Worm (Caenorhabditis elegans) whole organism, L1 larva: ENCODE measurements around the gene F17A9.5.

Experiments
- C34B4.2 ChIP-seq: sonication (generic microtip); optimal IDR thresholded peaks from 2 replicates; lab custom pipeline; 2017; ENCODE audit warnings: mild to moderate bottlenecking, missing genetic modification characterization, missing compliant biosample characterization
- ama-1 ChIP-seq: fragments of 150-350 bp; optimal IDR thresholded peaks from 2 replicates; lab custom pipeline; 2014
- blmp-1 ChIP-seq: fragments of 150-350 bp; optimal IDR thresholded peaks from 2 replicates; lab custom pipeline; 2014; ENCODE audit warnings: missing biosample characterization, missing genetic modification characterization
- ceh-63 ChIP-seq: fragments of 200-800 bp; sonication (Bioruptor generic); optimal IDR thresholded peaks from 2 replicates; lab custom pipeline; 2018; ENCODE audit warnings: mild to moderate bottlenecking, missing genetic modification characterization, missing compliant biosample characterization
- ceh-88 ChIP-seq: fragments of 200-800 bp; sonication (Bioruptor generic); IDR thresholded peaks from 2 replicates; pipeline ENCODE4 v1.3.6; 2022; ENCODE audit warnings: missing genetic modification characterization, missing compliant biosample characterization
- ceh-90 ChIP-seq: sonication (generic microtip); optimal IDR thresholded peaks from 2 replicates; lab custom pipeline; 2016; ENCODE audit warnings: missing genetic modification characterization, missing compliant biosample characterization
- ces-1 ChIP-seq: fragments of 150-350 bp; optimal IDR thresholded peaks from 2 replicates; lab custom pipeline; 2014; ENCODE audit warnings: missing biosample characterization, missing genetic modification reagents, missing genetic modification characterization
- dpl-1 ChIP-seq, 3 experiments: fragments of 150-350 bp in 2 of 3; sonication (generic microtip) in 1 of 3; optimal IDR thresholded peaks; 2 replicates each; lab custom pipeline; 2014 to 2017; ENCODE audit warnings: missing biosample characterization in 3 of 3, missing genetic modification characterization in 3 of 3, missing genetic modification reagents in 3 of 3
- dsc-1 ChIP-seq: sonication (generic microtip); optimal IDR thresholded peaks from 2 replicates; lab custom pipeline; 2016; ENCODE audit warnings: mild to moderate bottlenecking, missing genetic modification characterization, missing compliant biosample characterization
- efl-1 ChIP-seq, 4 experiments: fragments of 150-350 bp; optimal IDR thresholded peaks in 3 of 4; peaks in 1 of 4; 1 replicate in 1 of 4; 2 replicates in 3 of 4; lab custom pipeline; 2014; ENCODE audit warnings: missing biosample characterization in 2 of 4, missing genetic modification characterization in 2 of 4, missing genetic modification reagents in 2 of 4
- efl-3 ChIP-seq: fragments of 200-800 bp; sonication (Bioruptor generic); optimal IDR thresholded peaks from 2 replicates; lab custom pipeline; 2018; ENCODE audit warnings: mild to moderate bottlenecking, missing genetic modification characterization, missing compliant biosample characterization
- egl-13 ChIP-seq: sonication (generic microtip); optimal IDR thresholded peaks from 2 replicates; lab custom pipeline; 2016; ENCODE audit warnings: missing genotype, missing genetic modification reagents, missing genetic modification characterization, missing compliant biosample characterization
- egl-27 ChIP-seq, 2 experiments: fragments of 150-350 bp in 1 of 2; sonication (generic microtip); optimal IDR thresholded peaks; 3 replicates each; lab custom pipeline; 2017 to 2018; ENCODE audit warnings: missing biosample characterization in 2 of 2, missing genetic modification characterization in 2 of 2, missing genetic modification reagents in 2 of 2
- elt-2 ChIP-seq: sonication (generic microtip); optimal IDR thresholded peaks from 2 replicates; lab custom pipeline; 2016; ENCODE audit warnings: missing genetic modification characterization, mild to moderate bottlenecking, inconsistent platforms, missing compliant biosample characterization, missing genetic modification reagents
- elt-3 ChIP-seq, 6 experiments: fragments of 150-350 bp in 1 of 6; sonication (generic microtip); optimal IDR thresholded peaks; 2 replicates each; lab custom pipeline; 2017 to 2018; ENCODE audit warnings: missing biosample characterization in 6 of 6, missing genetic modification characterization in 6 of 6, inconsistent platforms in 1 of 6
- hlh-17 ChIP-seq: fragments of 200-800 bp; sonication (Bioruptor generic); optimal IDR thresholded peaks from 2 replicates; lab custom pipeline; 2018; ENCODE audit warnings: missing genetic modification characterization, mild to moderate bottlenecking, missing compliant biosample characterization, moderate library complexity, borderline replicate concordance
- hlh-4 ChIP-seq: sonication (generic microtip); optimal IDR thresholded peaks from 2 replicates; lab custom pipeline; 2016; ENCODE audit warnings: mild to moderate bottlenecking, missing genetic modification characterization, missing compliant biosample characterization
- hpl-2 ChIP-seq: fragments of 150-350 bp; optimal IDR thresholded peaks from 2 replicates; lab custom pipeline; 2014; ENCODE audit warnings: missing biosample characterization, missing genetic modification reagents, missing genetic modification characterization
- irx-1 ChIP-seq: sonication (generic microtip); optimal IDR thresholded peaks from 2 replicates; lab custom pipeline; 2016; ENCODE audit warnings: missing genetic modification characterization, missing compliant biosample characterization
- jun-1 ChIP-seq: fragments of 150-350 bp; optimal IDR thresholded peaks from 2 replicates; lab custom pipeline; 2014; ENCODE audit warnings: missing biosample characterization, missing genetic modification reagents, missing genetic modification characterization
- lin-13 ChIP-seq: fragments of 150-350 bp; optimal IDR thresholded peaks from 2 replicates; lab custom pipeline; 2014; ENCODE audit warnings: missing biosample characterization, missing genetic modification reagents, missing genetic modification characterization
- lin-14 ChIP-seq: fragments of 200-800 bp; sonication (Bioruptor generic); optimal IDR thresholded peaks from 2 replicates; lab custom pipeline; 2018; ENCODE audit warnings: mild to moderate bottlenecking, missing genetic modification characterization, moderate library complexity, missing compliant biosample characterization
- lin-15B ChIP-seq: fragments of 150-350 bp; sonication (generic microtip); optimal IDR thresholded peaks from 3 replicates; lab custom pipeline; 2014; ENCODE audit warnings: missing biosample characterization, missing genetic modification characterization
- lin-35 ChIP-seq, 2 experiments: fragments of 150-350 bp; optimal IDR thresholded peaks; 2 replicates each; lab custom pipeline; 2014; ENCODE audit warnings: missing biosample characterization in 2 of 2, missing genetic modification characterization in 2 of 2, missing genetic modification reagents in 2 of 2
- lsy-2 ChIP-seq, 2 experiments: fragments of 150-350 bp; optimal IDR thresholded peaks; 2 replicates each; lab custom pipeline; 2014; ENCODE audit warnings: missing biosample characterization in 2 of 2, missing genetic modification characterization in 2 of 2
- mab-9 ChIP-seq: fragments of 200-800 bp; sonication (Bioruptor generic); IDR thresholded peaks from 2 replicates; pipeline ENCODE4 v1.3.6; 2022; ENCODE audit warnings: missing genetic modification reagents, missing genetic modification characterization, missing compliant biosample characterization
- mef-2 ChIP-seq: fragments of 150-350 bp; optimal IDR thresholded peaks from 2 replicates; lab custom pipeline; 2014; ENCODE audit warnings: missing biosample characterization, missing genetic modification characterization
- nhr-11 ChIP-seq: fragments of 150-350 bp; optimal IDR thresholded peaks from 2 replicates; lab custom pipeline; 2014; ENCODE audit warnings: missing biosample characterization, missing genetic modification characterization
- nhr-19 ChIP-seq: fragments of 200-800 bp; sonication (Bioruptor generic); conservative IDR thresholded peaks from 2 replicates; pipeline ENCODE4 v1.3.6; 2022; ENCODE audit warnings: missing genetic modification characterization, missing compliant biosample characterization
- nhr-20 ChIP-seq: sonication (generic microtip); optimal IDR thresholded peaks from 2 replicates; lab custom pipeline; 2016; ENCODE audit warnings: mild to moderate bottlenecking, missing genetic modification characterization, missing compliant biosample characterization
- nhr-237 ChIP-seq: fragments of 150-350 bp; optimal IDR thresholded peaks from 2 replicates; lab custom pipeline; 2014; ENCODE audit warnings: missing biosample characterization, missing genetic modification characterization
- nhr-47 ChIP-seq: sonication (generic microtip); optimal IDR thresholded peaks from 2 replicates; lab custom pipeline; 2016; ENCODE audit warnings: mild to moderate bottlenecking, missing genetic modification characterization, moderate library complexity, missing compliant biosample characterization
- nhr-71 ChIP-seq: sonication (generic microtip); optimal IDR thresholded peaks from 2 replicates; lab custom pipeline; 2016; ENCODE audit warnings: mild to moderate bottlenecking, missing genetic modification characterization, moderate library complexity, missing compliant biosample characterization
- nhr-77 ChIP-seq: fragments of 150-350 bp; optimal IDR thresholded peaks from 2 replicates; lab custom pipeline; 2014; ENCODE audit warnings: missing biosample characterization, missing genetic modification characterization
- pag-3 ChIP-seq: sonication (generic microtip); optimal IDR thresholded peaks from 2 replicates; lab custom pipeline; 2017; ENCODE audit warnings: missing genetic modification characterization, mild to moderate bottlenecking, missing compliant biosample characterization, antibody characterized with exemption, borderline replicate concordance; ENCODE audit not compliant: insufficient read depth
- pqm-1 ChIP-seq: sonication (generic microtip); optimal IDR thresholded peaks from 3 replicates; lab custom pipeline; 2017; ENCODE audit warnings: missing biosample characterization, missing genetic modification characterization
- rnt-1 ChIP-seq: sonication (generic microtip); optimal IDR thresholded peaks from 2 replicates; lab custom pipeline; 2016; ENCODE audit warnings: mild to moderate bottlenecking, missing genetic modification characterization, moderate library complexity, missing compliant biosample characterization
- snu-23 ChIP-seq: sonication (generic microtip); optimal IDR thresholded peaks from 2 replicates; lab custom pipeline; 2016; ENCODE audit warnings: missing genetic modification characterization, missing compliant biosample characterization
- sptf-1 ChIP-seq: fragments of 150-350 bp; optimal IDR thresholded peaks from 2 replicates; lab custom pipeline; 2014; ENCODE audit warnings: missing biosample characterization, missing genetic modification characterization
- sup-37 ChIP-seq: fragments of 200-800 bp; sonication (Bioruptor generic); optimal IDR thresholded peaks from 2 replicates; lab custom pipeline; 2018; ENCODE audit warnings: mild to moderate bottlenecking, missing genetic modification characterization, missing compliant biosample characterization
- tbx-2 ChIP-seq: sonication (generic microtip); optimal IDR thresholded peaks from 2 replicates; lab custom pipeline; 2016; ENCODE audit warnings: missing genetic modification characterization, missing compliant biosample characterization
- unc-30 ChIP-seq: sonication (generic microtip); optimal IDR thresholded peaks from 2 replicates; lab custom pipeline; 2017; ENCODE audit warnings: missing biosample characterization, missing genetic modification characterization
- unc-62 ChIP-seq: fragments of 150-350 bp; optimal IDR thresholded peaks from 2 replicates; lab custom pipeline; 2014; ENCODE audit warnings: missing biosample characterization, missing genetic modification reagents, missing genetic modification characterization
- unc-98 ChIP-seq: fragments of 200-800 bp; sonication (Bioruptor generic); IDR thresholded peaks from 2 replicates; pipeline ENCODE4 v1.3.6; 2022; ENCODE audit warnings: missing genetic modification characterization, missing compliant biosample characterization
- xbp-1 ChIP-seq: sonication (generic microtip); optimal IDR thresholded peaks from 2 replicates; lab custom pipeline; 2016; ENCODE audit warnings: missing genetic modification characterization, missing compliant biosample characterization
- ztf-11 ChIP-seq, 2 experiments: sonication (generic microtip); optimal IDR thresholded peaks; 2 replicates each; lab custom pipeline; 2016 to 2017; ENCODE audit warnings: missing genetic modification characterization in 2 of 2, missing biosample characterization in 1 of 2, missing compliant biosample characterization in 1 of 2
- ztf-4 ChIP-seq: fragments of 150-350 bp; optimal IDR thresholded peaks from 2 replicates; lab custom pipeline; 2014; ENCODE audit warnings: missing biosample characterization, missing genetic modification characterization

F17A9.5 gene

DNA sequence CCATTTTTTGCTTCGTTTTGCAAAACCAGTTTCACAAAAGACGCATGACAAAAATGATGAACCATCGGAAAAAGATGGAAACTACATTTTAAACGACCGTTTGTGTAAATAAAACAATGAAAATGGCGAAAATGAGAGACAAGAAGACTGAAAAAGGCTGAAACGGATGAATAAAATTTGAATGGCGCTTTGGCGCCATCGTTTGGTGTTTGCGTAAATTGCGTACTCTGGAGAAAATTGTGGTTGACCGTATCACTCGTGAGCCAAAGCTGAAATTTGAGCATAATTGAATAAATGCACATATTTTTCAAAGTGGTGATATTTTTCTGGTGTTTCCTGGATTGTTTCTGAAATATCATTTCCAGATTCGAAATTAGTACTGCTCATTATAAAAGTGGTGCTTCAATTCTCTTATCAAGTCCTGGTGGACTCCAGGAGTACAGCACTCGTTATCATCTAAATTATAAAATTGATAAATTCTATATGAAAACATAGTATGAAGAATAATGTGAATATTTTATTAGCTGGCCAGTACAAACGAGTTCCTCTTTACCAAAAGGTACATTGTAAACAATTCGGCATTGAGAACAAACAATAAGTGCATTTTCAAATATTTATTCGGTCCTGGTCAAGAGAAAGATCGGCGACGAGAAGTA, 11.4 kb downstream of the F17A9.5 start:
- TF ChIP-seq nhr-237 = no peak
- TF ChIP-seq elt-3 (tag; optimal IDR thresholded peaks at IDR 0.05; lab: Kevin White, UChicago) = peak in 1 of 6 experiments; percentile 4
- no peak for TF ChIP-seq nhr-71 (tag; lab: Kevin White, UChicago)
- TF ChIP-seq nhr-77 (tag; lab: Kevin White, UChicago) = no peak
- no peak for TF ChIP-seq lin-14 (GFP tag; lab: Kevin White, UChicago)
- TF ChIP-seq lin-35 (GFP tag; optimal IDR thresholded peaks at IDR 0.05; lab: Kevin White, UChicago) = peak; percentile 18 to 33
- TF ChIP-seq C34B4.2 (tag; lab: Kevin White, UChicago) = no peak
- no peak for TF ChIP-seq lin-13 (GFP tag; lab: Kevin White, UChicago)
- TF ChIP-seq lsy-2 (tag; optimal IDR thresholded peaks at IDR 0.05; lab: Kevin White, UChicago) = peak in 1 of 2 experiments; percentile 80
- peak; percentile 60 for TF ChIP-seq elt-2 (tag; lab: Kevin White, UChicago)
- no peak for TF ChIP-seq sup-37 (GFP tag; lab: Kevin White, UChicago)
- TF ChIP-seq hlh-17 (GFP tag; lab: Kevin White, UChicago) = no peak
- no peak for TF ChIP-seq ceh-63
- TF ChIP-seq nhr-47 = no peak
- no peak for TF ChIP-seq snu-23 (GFP tag; lab: Kevin White, UChicago)
- TF ChIP-seq efl-3 (GFP tag; lab: Kevin White, UChicago) = no peak
- peak in 2 of 3 experiments; percentile 20 to 63 for TF ChIP-seq dpl-1 (GFP tag; optimal IDR thresholded peaks at IDR 0.05; lab: Kevin White, UChicago)
- TF ChIP-seq nhr-20 (tag; lab: Kevin White, UChicago) = no peak
- no peak for TF ChIP-seq ceh-88 (GFP tag; lab: Robert Waterston, UW)
- no peak for TF ChIP-seq pqm-1 (tag; lab: Kevin White, UChicago)
- TF ChIP-seq efl-1 (optimal IDR thresholded peaks at IDR 0.05; lab: Kevin White, UChicago) = peak; percentile 8 to 25
- TF ChIP-seq efl-1 (GFP tag; optimal IDR thresholded peaks at IDR 0.05 in 1 of 2; lab: Kevin White, UChicago) = peak; percentile 54 to 80
- no peak for TF ChIP-seq unc-30
- no peak for TF ChIP-seq egl-13 (tag; lab: Kevin White, UChicago)
- no peak for TF ChIP-seq ces-1 (GFP tag; lab: Kevin White, UChicago)
- no peak for TF ChIP-seq egl-27 (tag; optimal IDR thresholded peaks at IDR 0.05; lab: Kevin White, UChicago)
- no peak for TF ChIP-seq ztf-11 (tag; optimal IDR thresholded peaks at IDR 0.05; lab: Kevin White, UChicago)
- TF ChIP-seq, all 84 proteins: peak for 6

- TF ChIP-seq xbp-1 (tag; lab: Kevin White, UChicago) (peak; percentile 100), sptf-1 (tag; lab: Kevin White, UChicago) (no peak), mab-9 (GFP tag; lab: Robert Waterston, UW) (peak; percentile 85), lin-14 (GFP tag; lab: Kevin White, UChicago) (peak; percentile 98), mef-2 (tag; lab: Kevin White, UChicago) (peak; percentile 67), rnt-1 (tag; lab: Kevin White, UChicago) (peak; percentile 94), ztf-4 (tag; lab: Kevin White, UChicago) (peak; percentile 42), unc-62 (no peak), tbx-2 (tag; lab: Kevin White, UChicago) (peak; percentile 96), hlh-4 (tag; lab: Kevin White, UChicago) (no peak), ceh-63 (no peak), ceh-90 (peak; percentile 30), hpl-2 (GFP tag; lab: Kevin White, UChicago) (peak; percentile 42), ama-1 (peak; percentile 53), jun-1 (peak; percentile 84), nhr-11 (tag; lab: Kevin White, UChicago) (peak; percentile 78), elt-3 (tag; optimal IDR thresholded peaks at IDR 0.05; lab: Kevin White, UChicago) (peak in 4 of 6 experiments; percentile 46 to 88 (median 75)), lin-13 (GFP tag; lab: Kevin White, UChicago) (peak; percentile 95), hlh-17 (GFP tag; lab: Kevin White, UChicago) (no peak), lin-15B (tag; lab: Kevin White, UChicago) (peak; percentile 89), irx-1 (peak; percentile 80), dsc-1 (tag; lab: Kevin White, UChicago) (peak; percentile 94), nhr-19 (peak; percentile 95), pqm-1 (tag; lab: Kevin White, UChicago) (no peak), efl-1 (optimal IDR thresholded peaks at IDR 0.05; lab: Kevin White, UChicago) (peak; percentile 88 to 89), efl-1 (GFP tag; optimal IDR thresholded peaks at IDR 0.05 in 1 of 2; lab: Kevin White, UChicago) (peak; percentile 78 to 98), unc-98 (no peak), blmp-1 (tag; lab: Kevin White, UChicago) (peak; percentile 72), sup-37 (GFP tag; lab: Kevin White, UChicago) (peak; percentile 95), pag-3 (no peak)
Observed at ce11 chrV:6100492-6101004, 12.2 kb downstream of the F17A9.5 start, which contains the start of gene crt-1. TSS of gene crt-1 (minus strand) at chrV:6100542.
